Fruit fly (Drosophila melanogaster): ENCODE data around the gene CG32069.

Gene CG32069

DNA sequence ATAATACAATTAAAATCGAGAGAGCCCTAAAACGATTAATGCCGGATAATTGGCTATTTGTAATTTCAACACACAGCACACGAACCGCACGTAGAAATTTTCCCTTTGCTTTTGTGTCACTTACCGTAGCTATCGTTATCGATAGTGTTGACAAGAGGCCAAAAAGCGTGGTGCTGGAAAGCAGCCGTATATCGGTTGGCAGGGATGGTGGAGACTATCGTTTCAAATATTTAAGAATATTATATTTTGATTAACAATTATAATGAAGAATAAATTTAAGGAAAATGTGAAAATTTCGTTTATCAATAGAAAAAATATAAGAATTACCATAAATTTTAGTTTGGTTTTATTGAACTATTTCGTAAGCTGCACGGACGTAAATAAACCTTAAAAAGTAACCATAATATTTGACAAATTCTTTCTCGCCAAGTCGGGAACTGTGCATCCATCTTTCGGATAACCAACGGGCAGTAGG, 30.7 kb upstream of the CG32069 start, which contains the start of gene JIL-1 (continued):
- TF ChIP-seq lov (optimal IDR thresholded peaks at IDR 0.05) (no peak), lov (GFP tag; IDR thresholded peaks at IDR 0.05) (peak; percentile 61; the same call in 1 of the 3 replicates), aop (GFP tag; IDR thresholded peaks at IDR 0.05) (0 out of 2 replicates have a peak, but pooled peaks have one; percentile 39), Dip2 (GFP tag; IDR thresholded peaks at IDR 0.05) (no peak), kni (GFP tag; optimal IDR thresholded peaks at IDR 0.05) (no peak), CG5180 (GFP tag; optimal IDR thresholded peaks at IDR 0.05) (no peak), Hr51 (GFP tag; optimal IDR thresholded peaks at IDR 0.05) (peak; percentile 41 to 50), CHES-1-like (GFP tag; optimal IDR thresholded peaks at IDR 0.05) (no peak), CG10654 (GFP tag; optimal IDR thresholded peaks at IDR 0.05) (peak; percentile 28), fd96Cb (tag; optimal IDR thresholded peaks at IDR 0.05) (peak; percentile 40), pan (optimal IDR thresholded peaks at IDR 0.05) (no peak), pan (GFP tag; optimal IDR thresholded peaks at IDR 0.05 in 1 of 2, IDR thresholded peaks at IDR 0.05 in 1 of 2) (peak in 1 of 2 experiments; percentile 68), Fer1 (GFP tag; optimal IDR thresholded peaks at IDR 0.05) (peak; percentile 60), toy (GFP tag; IDR thresholded peaks at IDR 0.05) (peak; percentile 43; the same call in 1 of the 2 replicates), B-H1 (GFP tag; IDR thresholded peaks at IDR 0.05) (no peak), Tbp (GFP tag; optimal IDR thresholded peaks at IDR 0.05) (no peak), CG12942 (GFP tag; optimal IDR thresholded peaks at IDR 0.05) (peak; percentile 60), lola (GFP tag; optimal IDR thresholded peaks at IDR 0.05) (peak in 1 of 3 experiments; percentile 30), CG16779 (GFP tag; IDR thresholded peaks at IDR 0.05) (peak; percentile 72; the same call in 1 of the 2 replicates), Dip3 (GFP tag; optimal IDR thresholded peaks at IDR 0.05) (peak; percentile 48), vnd (GFP tag; IDR thresholded peaks at IDR 0.05; ENCODE audit: partially characterized antibody) (peak; percentile 77), bigmax (GFP tag; optimal IDR thresholded peaks at IDR 0.05) (no peak), CG1233 (GFP tag; optimal IDR thresholded peaks at IDR 0.05) (peak; percentile 56), Deaf1 (tag; optimal IDR thresholded peaks at IDR 0.05) (peak; percentile 6), Eip74EF (GFP tag; optimal IDR thresholded peaks at IDR 0.05) (no peak), Hey (tag; optimal IDR thresholded peaks at IDR 0.05) (no peak), Lhr (GFP tag; optimal IDR thresholded peaks at IDR 0.05) (no peak), CG10462 (GFP tag; optimal IDR thresholded peaks at IDR 0.05) (no peak), CG8924 (tag; optimal IDR thresholded peaks at IDR 0.05) (peak; percentile 12), CG7928 (GFP tag; optimal IDR thresholded peaks at IDR 0.05) (peak; percentile 89), gsb-n (tag; optimal IDR thresholded peaks at IDR 0.05) (peak; percentile 32), CG12299 (tag; optimal IDR thresholded peaks at IDR 0.05) (no peak), kay (GFP tag; optimal IDR thresholded peaks at IDR 0.05) (peak; percentile 32), Doc3 (GFP tag; IDR thresholded peaks at IDR 0.05; ENCODE audit: partially characterized antibody) (peak; percentile 69), Rx (GFP tag; IDR thresholded peaks at IDR 0.05) (peak; percentile 52), CG12104 (GFP tag; optimal IDR thresholded peaks at IDR 0.05) (no peak), Ssrp (tag; optimal IDR thresholded peaks at IDR 0.05) (peak; percentile 38), CG9817 (tag; optimal IDR thresholded peaks at IDR 0.05) (peak; percentile 60), CG17568 (GFP tag; optimal IDR thresholded peaks at IDR 0.05) (peak; percentile 25), lilli (GFP tag; optimal IDR thresholded peaks at IDR 0.05) (peak; percentile 76), CG30431 (GFP tag; optimal IDR thresholded peaks at IDR 0.05) (no peak), Sox102F (GFP tag; optimal IDR thresholded peaks at IDR 0.05) (peak; percentile 42), otp (GFP tag; IDR thresholded peaks at IDR 0.05) (0 out of 3 replicates have a peak, but pooled peaks have one; percentile 11), Hmx (GFP tag; optimal IDR thresholded peaks at IDR 0.05) (no peak), Dbx (GFP tag; IDR thresholded peaks at IDR 0.05) (peak; percentile 93), p53 (GFP tag; optimal IDR thresholded peaks at IDR 0.05) (no peak), CG1792 (GFP tag; optimal IDR thresholded peaks at IDR 0.05) (peak; percentile 4), CG13624 (GFP tag; optimal IDR thresholded peaks at IDR 0.05) (peak; percentile 46), insv (GFP tag; optimal IDR thresholded peaks at IDR 0.05) (no peak), CG12391 (tag; optimal IDR thresholded peaks at IDR 0.05) (peak; percentile 71)
